Worm (Caenorhabditis elegans) whole organism, mixed stage, embryonic: Measurements from ENCODE around the gene mpst-1.

Experiments used
- ces-1 ChIP-seq: fragments of 150-350 bp; optimal IDR thresholded peaks from 2 replicates; lab custom pipeline; 2014; ENCODE audit warnings: missing biosample characterization, missing genetic modification reagents, missing genetic modification characterization
- lin-13 ChIP-seq: fragments of 150-350 bp; optimal IDR thresholded peaks from 2 replicates; lab custom pipeline; 2014; ENCODE audit warnings: missing biosample characterization, missing genetic modification characterization
- mep-1 ChIP-seq: fragments of 150-350 bp; optimal IDR thresholded peaks from 2 replicates; lab custom pipeline; 2017; ENCODE audit warnings: missing biosample characterization, missing genetic modification reagents, missing genetic modification characterization, inconsistent platforms
- nhr-12 ChIP-seq: fragments of 150-350 bp; optimal IDR thresholded peaks from 2 replicates; lab custom pipeline; 2014; ENCODE audit warnings: missing biosample characterization, missing genetic modification characterization
- nhr-28 ChIP-seq: fragments of 150-350 bp; optimal IDR thresholded peaks from 2 replicates; lab custom pipeline; 2014; ENCODE audit warnings: missing biosample characterization, missing genetic modification characterization
- sem-2 ChIP-seq: fragments of 200-800 bp; sonication (Bioruptor generic); optimal IDR thresholded peaks from 2 replicates; lab custom pipeline; 2018; ENCODE audit warnings: mild to moderate bottlenecking, missing genetic modification characterization, missing compliant biosample characterization
- unc-120 ChIP-seq: sonication (generic microtip); optimal IDR thresholded peaks from 2 replicates; lab custom pipeline; 2017; ENCODE audit warnings: missing genetic modification characterization, missing compliant biosample characterization; ENCODE audit not compliant: poor library complexity, severe bottlenecking

ce11 chrV:11859082-11859858, 32.4 kb upstream of the mpst-1 start:
- TF ChIP-seq ces-1 (GFP tag; lab: Kevin White, UChicago): no peak
- no peak for TF ChIP-seq nhr-28
- no peak for TF ChIP-seq unc-120
- no peak for TF ChIP-seq nhr-12 (tag; lab: Kevin White, UChicago)
- TF ChIP-seq lin-13 (tag; lab: Kevin White, UChicago): no peak
- no peak for TF ChIP-seq sem-2 (GFP tag; lab: Kevin White, UChicago)
- TF ChIP-seq mep-1 (tag; lab: Kevin White, UChicago): no peak
